Worm (Caenorhabditis elegans) whole organism, L1 larva: ENCODE data around the gene nex-2.

Source experiments
- aly-2 ChIP-seq: fragments of 150-350 bp; optimal IDR thresholded peaks from 2 replicates; lab custom pipeline; 2014; ENCODE audit warnings: missing biosample characterization, missing genetic modification characterization
- rnt-1 ChIP-seq: sonication (generic microtip); optimal IDR thresholded peaks from 2 replicates; lab custom pipeline; 2016; ENCODE audit warnings: mild to moderate bottlenecking, missing genetic modification characterization, moderate library complexity, missing compliant biosample characterization
- unc-62 ChIP-seq: fragments of 150-350 bp; optimal IDR thresholded peaks from 2 replicates; lab custom pipeline; 2014; ENCODE audit warnings: missing biosample characterization, missing genetic modification reagents, missing genetic modification characterization
- vab-15 ChIP-seq: sonication (generic microtip); optimal IDR thresholded peaks from 2 replicates; lab custom pipeline; 2017; ENCODE audit warnings: missing genotype, mild to moderate bottlenecking, missing genetic modification characterization, missing compliant biosample characterization
- ztf-4 ChIP-seq: fragments of 150-350 bp; optimal IDR thresholded peaks from 2 replicates; lab custom pipeline; 2014; ENCODE audit warnings: missing biosample characterization, missing genetic modification characterization

DNA sequence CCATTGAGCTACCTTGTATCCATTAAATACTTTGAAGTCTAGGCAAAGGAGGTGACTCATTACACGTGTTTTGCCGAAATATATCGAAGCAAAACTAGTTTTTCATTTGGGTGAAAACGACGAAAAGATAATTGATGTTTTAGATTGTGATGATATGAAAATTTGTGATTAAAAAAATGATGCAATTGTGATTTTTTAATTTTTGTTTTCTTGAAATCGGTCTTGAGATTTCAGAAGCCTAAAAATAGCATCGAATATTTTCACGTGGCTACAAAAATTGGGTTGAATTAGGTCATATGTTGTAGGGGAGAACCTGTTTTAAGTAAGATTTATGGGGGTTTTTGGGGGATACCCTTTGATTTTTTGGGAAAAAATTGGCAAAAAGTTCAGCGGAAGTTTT is 39.7 kb downstream of the nex-2 start:
- no peak for TF ChIP-seq aly-2 (tag; lab: Kevin White, UChicago)
- no peak for TF ChIP-seq ztf-4 (tag; lab: Kevin White, UChicago)
- TF ChIP-seq rnt-1 (tag; lab: Kevin White, UChicago) = no peak
- no peak for TF ChIP-seq unc-62 (GFP tag; lab: Kevin White, UChicago)
- peak; percentile 60 for TF ChIP-seq vab-15 (tag; lab: Kevin White, UChicago)
